Worm (Caenorhabditis elegans) whole organism, L4 larva: Measurements from ENCODE around the gene puf-9.
A peak's percentile ranks its signal among the peaks of the same experiment; 100 is the strongest.

ENCODE experiments used
- D1046.2 ChIP-seq: fragments of 200-800 bp; sonication (Bioruptor generic); IDR thresholded peaks from 2 replicates; pipeline ENCODE4 v1.3.6; 2022; ENCODE audit warnings: missing genetic modification characterization, missing compliant biosample characterization
- F37D6.2 ChIP-seq: sonication (generic microtip); optimal IDR thresholded peaks from 2 replicates; lab custom pipeline; 2016; ENCODE audit warnings: mild to moderate bottlenecking, missing genetic modification characterization, missing compliant biosample characterization
- R02D3.7 ChIP-seq: fragments of 150-350 bp; sonication (generic microtip); optimal IDR thresholded peaks from 3 replicates; lab custom pipeline; 2014; ENCODE audit warnings: missing biosample characterization, missing genetic modification characterization
- T20F7.1 ChIP-seq: fragments of 200-800 bp; sonication (Bioruptor generic); optimal IDR thresholded peaks from 2 replicates; lab custom pipeline; 2018; ENCODE audit warnings: mild to moderate bottlenecking, missing genetic modification characterization, missing compliant biosample characterization
- Y5F2A.4 ChIP-seq: fragments of 200-800 bp; sonication (Bioruptor generic); optimal IDR thresholded peaks from 2 replicates; lab custom pipeline; 2018; ENCODE audit warnings: mild to moderate bottlenecking, missing genetic modification characterization, missing compliant biosample characterization
- aha-1 ChIP-seq: fragments of 150-350 bp; peaks from one replicate; lab custom pipeline; 2014; ENCODE audit warnings: missing biosample characterization, missing genetic modification characterization
- aly-2 ChIP-seq: sonication (generic microtip); optimal IDR thresholded peaks from 2 replicates; lab custom pipeline; 2018; ENCODE audit warnings: missing biosample characterization, missing genetic modification characterization
- arid-1 ChIP-seq: fragments of 200-800 bp; sonication (Bioruptor generic); conservative IDR thresholded peaks from 2 replicates; pipeline ENCODE4 v1.3.6; 2022; ENCODE audit warnings: missing genetic modification reagents, missing genetic modification characterization, missing compliant biosample characterization
- ceh-20 ChIP-seq: fragments of 200-800 bp; sonication (Bioruptor generic); IDR thresholded peaks from 2 replicates; pipeline ENCODE4 v1.3.6; 2022; ENCODE audit warnings: missing genetic modification reagents, missing genetic modification characterization, missing compliant biosample characterization
- ceh-28 ChIP-seq: fragments of 150-350 bp; optimal IDR thresholded peaks from 2 replicates; lab custom pipeline; 2014; ENCODE audit warnings: missing biosample characterization, missing genetic modification reagents, missing genetic modification characterization
- ces-1 ChIP-seq: fragments of 150-350 bp; sonication (generic microtip); optimal IDR thresholded peaks from 4 replicates; lab custom pipeline; 2014; ENCODE audit warnings: missing biosample characterization, missing genetic modification reagents, missing genetic modification characterization
- daf-16 ChIP-seq, 3 experiments: sonication (generic microtip); optimal IDR thresholded peaks; 2 replicates each; lab custom pipeline; 2016 to 2017; ENCODE audit warnings: missing genetic modification characterization in 3 of 3, missing genetic modification reagents in 3 of 3, mild to moderate bottlenecking in 2 of 3, missing compliant biosample characterization in 2 of 3, missing biosample characterization in 1 of 3, moderate library complexity in 1 of 3
- daf-19 ChIP-seq: fragments of 200-800 bp; sonication (Bioruptor generic); conservative IDR thresholded peaks from 2 replicates; pipeline ENCODE4 v1.3.6; 2022; ENCODE audit warnings: missing genetic modification characterization, missing compliant biosample characterization
- dmd-6 ChIP-seq: fragments of 200-800 bp; sonication (Bioruptor generic); IDR thresholded peaks from 2 replicates; pipeline ENCODE4 v1.3.6; 2022; ENCODE audit warnings: missing genetic modification reagents, missing genetic modification characterization, missing compliant biosample characterization
- dpl-1 ChIP-seq: fragments of 150-350 bp; optimal IDR thresholded peaks from 2 replicates; lab custom pipeline; 2014; ENCODE audit warnings: missing biosample characterization, missing genetic modification reagents, missing genetic modification characterization
- dve-1 ChIP-seq: sonication (generic microtip); optimal IDR thresholded peaks from 2 replicates; lab custom pipeline; 2017; ENCODE audit warnings: antibody characterized with exemption, mild to moderate bottlenecking, missing genetic modification characterization, missing compliant biosample characterization; ENCODE audit not compliant: insufficient read depth
- egl-27 ChIP-seq: sonication (generic microtip); optimal IDR thresholded peaks from 3 replicates; lab custom pipeline; 2017; ENCODE audit warnings: missing biosample characterization, missing genetic modification reagents, missing genetic modification characterization
- egl-43 ChIP-seq: fragments of 200-800 bp; sonication (Bioruptor generic); IDR thresholded peaks from 2 replicates; pipeline ENCODE4 v1.3.6; 2022; ENCODE audit warnings: missing genetic modification reagents, missing genetic modification characterization, missing compliant biosample characterization
- fos-1 ChIP-seq: fragments of 150-350 bp; optimal IDR thresholded peaks from 2 replicates; lab custom pipeline; 2014; ENCODE audit warnings: missing biosample characterization, missing genetic modification characterization
- gei-8 ChIP-seq: fragments of 200-800 bp; sonication (Bioruptor generic); optimal IDR thresholded peaks from 2 replicates; lab custom pipeline; 2018; ENCODE audit warnings: mild to moderate bottlenecking, missing genetic modification characterization, missing compliant biosample characterization
- hif-1 ChIP-seq, 2 experiments: sonication (generic microtip); optimal IDR thresholded peaks; 2 replicates each; lab custom pipeline; 2016 to 2017; ENCODE audit warnings: missing compliant biosample characterization in 2 of 2, missing genetic modification characterization in 2 of 2, missing genetic modification reagents in 2 of 2, missing genotype in 2 of 2, mild to moderate bottlenecking in 1 of 2
- hlh-11 ChIP-seq: fragments of 200-800 bp; sonication (Bioruptor generic); optimal IDR thresholded peaks from 2 replicates; lab custom pipeline; 2018; ENCODE audit warnings: mild to moderate bottlenecking, missing genetic modification characterization, missing compliant biosample characterization
- hlh-30 ChIP-seq: sonication (generic microtip); optimal IDR thresholded peaks from 2 replicates; lab custom pipeline; 2017; ENCODE audit warnings: antibody characterized with exemption, mild to moderate bottlenecking, missing genetic modification characterization, missing compliant biosample characterization; ENCODE audit not compliant: insufficient read depth
- hmg-1.1 ChIP-seq: fragments of 200-800 bp; sonication (Bioruptor generic); IDR thresholded peaks from 2 replicates; pipeline ENCODE4 v1.3.6; 2022; ENCODE audit warnings: missing genetic modification reagents, missing genetic modification characterization, missing compliant biosample characterization
- lin-1 ChIP-seq: fragments of 200-800 bp; sonication (Bioruptor generic); IDR thresholded peaks from 2 replicates; pipeline ENCODE4 v1.3.6; 2022; ENCODE audit warnings: missing genetic modification reagents, missing genetic modification characterization, missing compliant biosample characterization
- lin-29 ChIP-seq: fragments of 200-800 bp; sonication (Bioruptor generic); IDR thresholded peaks from 2 replicates; pipeline ENCODE4 v1.3.6; 2022; ENCODE audit warnings: missing genetic modification reagents, missing genetic modification characterization, missing compliant biosample characterization
- madf-5 ChIP-seq, 2 experiments: fragments of 200-800 bp; sonication (Bioruptor generic); IDR thresholded peaks; 2 replicates each; pipeline ENCODE4 v1.3.6; 2022; ENCODE audit warnings: missing compliant biosample characterization in 2 of 2, missing genetic modification characterization in 2 of 2
- madf-9 ChIP-seq: fragments of 200-800 bp; sonication (Bioruptor generic); conservative IDR thresholded peaks from 2 replicates; pipeline ENCODE4 v1.3.6; 2022; ENCODE audit warnings: missing genetic modification reagents, missing genetic modification characterization, missing compliant biosample characterization
- mep-1 ChIP-seq: fragments of 150-350 bp; sonication (generic microtip); optimal IDR thresholded peaks from 3 replicates; lab custom pipeline; 2014; ENCODE audit warnings: missing biosample characterization, missing genetic modification characterization
- mes-2 ChIP-seq: sonication (generic microtip); optimal IDR thresholded peaks from 2 replicates; lab custom pipeline; 2016; ENCODE audit warnings: missing genotype, mild to moderate bottlenecking, missing genetic modification characterization, missing compliant biosample characterization; ENCODE audit not compliant: poor library complexity, severe bottlenecking
- nhr-10 ChIP-seq: fragments of 150-350 bp; optimal IDR thresholded peaks from 2 replicates; lab custom pipeline; 2014; ENCODE audit warnings: missing biosample characterization, missing genetic modification characterization
- nhr-237 ChIP-seq: sonication (generic microtip); optimal IDR thresholded peaks from 2 replicates; lab custom pipeline; 2017; ENCODE audit warnings: missing biosample characterization, missing genetic modification characterization
- nhr-28 ChIP-seq: fragments of 150-350 bp; optimal IDR thresholded peaks from 2 replicates; lab custom pipeline; 2014; ENCODE audit warnings: missing biosample characterization, missing genetic modification characterization
- nhr-48 ChIP-seq: sonication (generic microtip); optimal IDR thresholded peaks from 2 replicates; lab custom pipeline; 2016; ENCODE audit warnings: mild to moderate bottlenecking, missing genetic modification characterization, missing compliant biosample characterization
- nhr-76 ChIP-seq: fragments of 150-350 bp; optimal IDR thresholded peaks from 2 replicates; lab custom pipeline; 2014; ENCODE audit warnings: missing biosample characterization, missing genetic modification characterization
- nhr-77 ChIP-seq: fragments of 150-350 bp; optimal IDR thresholded peaks from 2 replicates; lab custom pipeline; 2014; ENCODE audit warnings: missing biosample characterization, missing genetic modification characterization
- php-3 ChIP-seq: fragments of 200-800 bp; sonication (Bioruptor generic); IDR thresholded peaks from 2 replicates; pipeline ENCODE4 v1.3.6; 2022; ENCODE audit warnings: missing genetic modification reagents, missing genetic modification characterization, missing compliant biosample characterization
- pqm-1 ChIP-seq: sonication (generic microtip); optimal IDR thresholded peaks from 2 replicates; lab custom pipeline; 2017; ENCODE audit warnings: missing biosample characterization, missing genetic modification characterization
- rbr-2 ChIP-seq: sonication (generic microtip); optimal IDR thresholded peaks from 2 replicates; lab custom pipeline; 2016; ENCODE audit warnings: missing genotype, missing genetic modification characterization, missing compliant biosample characterization
- saeg-2 ChIP-seq: fragments of 200-800 bp; sonication (Bioruptor generic); IDR thresholded peaks from 2 replicates; pipeline ENCODE4 v1.3.6; 2022; ENCODE audit warnings: missing genetic modification reagents, missing genetic modification characterization, missing compliant biosample characterization
- set-16 ChIP-seq: fragments of 200-800 bp; sonication (Bioruptor generic); IDR thresholded peaks from 2 replicates; pipeline ENCODE4 v1.3.6; 2022; ENCODE audit warnings: missing genetic modification reagents, missing genetic modification characterization, missing compliant biosample characterization
- snpc-4 ChIP-seq: fragments of 150-350 bp; optimal IDR thresholded peaks from 2 replicates; lab custom pipeline; 2014; ENCODE audit warnings: missing biosample characterization, missing genetic modification characterization
- tra-1 ChIP-seq: fragments of 200-800 bp; sonication (Bioruptor generic); IDR thresholded peaks from 2 replicates; pipeline ENCODE4 v1.3.6; 2022; ENCODE audit warnings: missing genetic modification reagents, missing genetic modification characterization, missing compliant biosample characterization
- unc-130 ChIP-seq: sonication (generic microtip); optimal IDR thresholded peaks from 2 replicates; lab custom pipeline; 2016; ENCODE audit warnings: missing genetic modification reagents, missing genetic modification characterization, missing compliant biosample characterization
- unc-39 ChIP-seq: sonication (generic microtip); optimal IDR thresholded peaks from 2 replicates; lab custom pipeline; 2017; ENCODE audit warnings: missing biosample characterization, missing genetic modification characterization
- unc-62 ChIP-seq, 3 experiments: fragments of 150-350 bp in 1 of 3; sonication (generic microtip); optimal IDR thresholded peaks in 2 of 3; peaks in 1 of 3; 1 replicate in 1 of 3; 2 replicates in 2 of 3; lab custom pipeline; 2014 to 2017; ENCODE audit warnings: missing biosample characterization in 3 of 3, missing genetic modification characterization in 3 of 3, missing genetic modification reagents in 3 of 3, missing genotype in 1 of 3

puf-9 gene

DNA sequence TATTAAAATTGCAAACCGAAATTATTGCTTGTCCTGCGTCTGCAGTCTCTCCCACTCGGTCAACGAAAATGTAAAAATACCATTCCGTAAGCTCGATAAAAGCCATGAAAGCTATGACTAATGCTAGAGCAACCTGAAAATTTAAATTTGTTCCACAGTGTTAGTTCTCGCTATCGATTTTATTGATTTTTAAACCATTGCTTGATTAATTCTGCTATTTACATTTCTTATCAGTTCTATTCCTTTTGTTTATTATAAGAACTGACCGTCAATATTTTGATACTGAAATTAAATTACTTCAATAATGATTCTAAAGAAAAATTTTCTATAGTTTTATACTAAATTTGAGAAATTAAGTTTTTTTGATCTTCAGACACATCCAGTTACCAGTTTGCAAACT lies 2.2 kb upstream of the puf-9 start:
- peak in 1 of 2 experiments; percentile 15 for TF ChIP-seq unc-62 (GFP tag; optimal IDR thresholded peaks at IDR 0.05 in 1 of 2; lab: Kevin White, UChicago)
- TF ChIP-seq unc-62 (tag; optimal IDR thresholded peaks at IDR 0.05; lab: Kevin White, UChicago): no peak
- peak; percentile 56 for TF ChIP-seq ceh-28 (tag; lab: Kevin White, UChicago)
- TF ChIP-seq daf-16 (GFP tag; optimal IDR thresholded peaks at IDR 0.05; lab: Kevin White, UChicago): no peak
- peak; percentile 81 for TF ChIP-seq daf-16 (tag; optimal IDR thresholded peaks at IDR 0.05; lab: Kevin White, UChicago)
- no peak for TF ChIP-seq arid-1 (GFP tag; lab: Robert Waterston, UW)

ce11 chrX:5839643-5840042 lies 1.7 kb upstream of the puf-9 start, which contains the start of gene dct-11:
dct-11 (minus strand) TSS chrX:5839778.
- TF ChIP-seq nhr-10 (tag; lab: Kevin White, UChicago): no peak
- TF ChIP-seq snpc-4 (tag; lab: Kevin White, UChicago): no peak
- no peak for TF ChIP-seq saeg-2 (GFP tag; lab: Robert Waterston, UW)
- TF ChIP-seq unc-130: no peak
- TF ChIP-seq nhr-48 (tag; lab: Kevin White, UChicago): peak; percentile 10
- TF ChIP-seq hif-1 (tag; optimal IDR thresholded peaks at IDR 0.05; lab: Kevin White, UChicago): peak in 1 of 2 experiments; percentile 5
- peak; percentile 60 for TF ChIP-seq hlh-30 (tag; lab: Kevin White, UChicago)
- TF ChIP-seq tra-1 (GFP tag; lab: Robert Waterston, UW): peak; percentile 68; the same call in 1 of the 2 replicates
- TF ChIP-seq nhr-28: peak; percentile 65
- no peak for TF ChIP-seq set-16
- peak; percentile 59 for TF ChIP-seq dve-1
- peak in 1 of 2 experiments; percentile 40 for TF ChIP-seq daf-16 (GFP tag; optimal IDR thresholded peaks at IDR 0.05; lab: Kevin White, UChicago)
- TF ChIP-seq daf-16 (tag; optimal IDR thresholded peaks at IDR 0.05; lab: Kevin White, UChicago): peak; percentile 72
- no peak for TF ChIP-seq egl-43 (GFP tag; lab: Robert Waterston, UW)
- 0 out of 2 replicates have a peak, but pooled peaks have one; percentile 19 for TF ChIP-seq lin-1
- TF ChIP-seq rbr-2 (tag; lab: Kevin White, UChicago): no peak
- TF ChIP-seq mes-2 (tag; lab: Kevin White, UChicago): peak; percentile 32
- TF ChIP-seq daf-19 (GFP tag; lab: Robert Waterston, UW): no peak
- TF ChIP-seq dmd-6: peak; percentile 88
- peak; percentile 8 for TF ChIP-seq mep-1 (tag; lab: Kevin White, UChicago)
- TF ChIP-seq aha-1: peak; percentile 81
- TF ChIP-seq pqm-1 (tag; lab: Kevin White, UChicago): peak; percentile 86
- peak; percentile 78 for TF ChIP-seq php-3 (GFP tag; lab: Robert Waterston, UW)
- TF ChIP-seq hlh-11 (tag; lab: Kevin White, UChicago): peak; percentile 72

- TF ChIP-seq set-16 (no peak), rbr-2 (tag; lab: Kevin White, UChicago) (peak; percentile 53), ces-1 (GFP tag; lab: Kevin White, UChicago) (no peak), egl-27 (tag; lab: Kevin White, UChicago) (no peak), dpl-1 (GFP tag; lab: Kevin White, UChicago) (no peak), gei-8 (GFP tag; lab: Kevin White, UChicago) (no peak), madf-9 (GFP tag; lab: Robert Waterston, UW) (no peak), D1046.2 (GFP tag; lab: Robert Waterston, UW) (no peak), unc-39 (tag; lab: Kevin White, UChicago) (no peak), nhr-76 (tag; lab: Kevin White, UChicago) (no peak), aly-2 (tag; lab: Kevin White, UChicago) (no peak), ceh-20 (no peak), aha-1 (peak; percentile 78), Y5F2A.4 (GFP tag; lab: Kevin White, UChicago) (no peak), madf-5 (GFP tag; IDR thresholded peaks at IDR 0.05; lab: Robert Waterston, UW) (no peak), mes-2 (tag; lab: Kevin White, UChicago) (peak; percentile 20), egl-43 (GFP tag; lab: Robert Waterston, UW) (peak; percentile 75), lin-29 (no peak), T20F7.1 (no peak), hlh-11 (tag; lab: Kevin White, UChicago) (peak; percentile 7), pqm-1 (tag; lab: Kevin White, UChicago) (no peak), hmg-1.1 (GFP tag; lab: Robert Waterston, UW) (peak; percentile 64), nhr-237 (no peak), saeg-2 (GFP tag; lab: Robert Waterston, UW) (no peak), R02D3.7 (tag; lab: Kevin White, UChicago) (no peak), fos-1 (no peak), nhr-77 (tag; lab: Kevin White, UChicago) (no peak), F37D6.2 (tag; lab: Kevin White, UChicago) (peak; percentile 16)
Observed at ce11 chrX:5847268-5847667, 5.9 kb downstream of the puf-9 start.
